Fruit fly (Drosophila melanogaster) whole organism, embryonic: ENCODE data around the gene Nup358.

Experiments used
- B-H2 ChIP-seq: fragments of 200-800 bp; sonication (Bioruptor generic); optimal IDR thresholded peaks from 2 replicates; lab custom pipeline; 2018; ENCODE audit warnings: missing biosample characterization, mild to moderate bottlenecking, missing genetic modification characterization
- CG11723 ChIP-seq: fragments of 200-800 bp; sonication (Bioruptor generic); optimal IDR thresholded peaks from 2 replicates; lab custom pipeline; 2017; ENCODE audit warnings: missing biosample characterization, mild to moderate bottlenecking, missing genetic modification characterization
- CG12155 ChIP-seq: fragments of 200-800 bp; sonication (Bioruptor generic); optimal IDR thresholded peaks from 3 replicates; lab custom pipeline; 2016; ENCODE audit warnings: missing biosample characterization, missing genetic modification characterization
- CG12219 ChIP-seq: fragments of 200-800 bp; sonication (Bioruptor generic); optimal IDR thresholded peaks from 3 replicates; lab custom pipeline; 2018; ENCODE audit warnings: missing biosample characterization, mild to moderate bottlenecking, missing genetic modification characterization
- CG1233 ChIP-seq: fragments of 200-800 bp; sonication (Bioruptor generic); optimal IDR thresholded peaks from 4 replicates; lab custom pipeline; 2018; ENCODE audit warnings: missing biosample characterization, mild to moderate bottlenecking, missing genetic modification characterization
- CG13296 ChIP-seq: fragments of 200-800 bp; sonication (Bioruptor generic); optimal IDR thresholded peaks from 3 replicates; lab custom pipeline; 2018; ENCODE audit warnings: missing biosample characterization, mild to moderate bottlenecking, missing genetic modification characterization
- CG14441 ChIP-seq: fragments of 200-800 bp; sonication (Bioruptor generic); IDR thresholded peaks from 2 replicates; pipeline ENCODE4 v1.3.6; 2022; ENCODE audit warnings: missing biosample characterization, missing genetic modification characterization
- CG1603 ChIP-seq: fragments of 200-800 bp; sonication (Bioruptor generic); optimal IDR thresholded peaks from 2 replicates; lab custom pipeline; 2019; ENCODE audit warnings: missing biosample characterization, mild to moderate bottlenecking, missing genetic modification characterization, moderate library complexity
- CG16813 ChIP-seq: fragments of 200-800 bp; sonication (Bioruptor generic); IDR thresholded peaks from 3 replicates; pipeline ENCODE4 v1.3.6; 2022; ENCODE audit warnings: missing biosample characterization, missing genetic modification characterization; ENCODE audit not compliant: partially characterized antibody
- CG16863 ChIP-seq: fragments of 200-800 bp; sonication (Bioruptor generic); optimal IDR thresholded peaks from 3 replicates; lab custom pipeline; 2016; ENCODE audit warnings: missing biosample characterization, missing genetic modification characterization
- CG17361 ChIP-seq: fragments of 200-800 bp; sonication (Bioruptor generic); IDR thresholded peaks from 3 replicates; pipeline ENCODE4 v1.3.6; 2022; ENCODE audit warnings: missing biosample characterization, missing genetic modification characterization
- CG18476 ChIP-seq: fragments of 200-800 bp; sonication (Bioruptor generic); optimal IDR thresholded peaks from 2 replicates; lab custom pipeline; 2016; ENCODE audit warnings: missing biosample characterization, mild to moderate bottlenecking, missing genetic modification characterization
- CG18764 ChIP-seq: fragments of 200-800 bp; sonication (Bioruptor generic); optimal IDR thresholded peaks from 3 replicates; lab custom pipeline; 2016; ENCODE audit warnings: missing biosample characterization, missing genetic modification characterization
- CG2116 ChIP-seq: fragments of 200-800 bp; sonication (Bioruptor generic); optimal IDR thresholded peaks from 3 replicates; lab custom pipeline; 2018; ENCODE audit warnings: missing biosample characterization, mild to moderate bottlenecking, missing genetic modification characterization
- CG2129 ChIP-seq: fragments of 200-800 bp; sonication (Bioruptor generic); IDR thresholded peaks from 2 replicates; pipeline ENCODE4 v1.3.6; 2022; ENCODE audit warnings: missing biosample characterization, missing genetic modification characterization; ENCODE audit not compliant: partially characterized antibody
- CG2875 ChIP-seq: fragments of 200-800 bp; sonication (Bioruptor generic); optimal IDR thresholded peaks from 2 replicates; lab custom pipeline; 2017; ENCODE audit warnings: missing biosample characterization, mild to moderate bottlenecking, missing genetic modification characterization, missing genetic modification reagents
- CG32767 ChIP-seq: fragments of 200-800 bp; sonication (Bioruptor generic); IDR thresholded peaks from 2 replicates; pipeline ENCODE4 v1.3.6; 2022; ENCODE audit warnings: missing biosample characterization, missing genetic modification characterization
- CG3281 ChIP-seq: fragments of 200-800 bp; sonication (Bioruptor generic); optimal IDR thresholded peaks from 3 replicates; lab custom pipeline; 2017; ENCODE audit warnings: missing biosample characterization, mild to moderate bottlenecking, missing genetic modification characterization
- CG4424 ChIP-seq: fragments of 200-800 bp; sonication (Bioruptor generic); optimal IDR thresholded peaks from 3 replicates; lab custom pipeline; 2016; ENCODE audit warnings: missing biosample characterization, missing genetic modification characterization
- CG4707 ChIP-seq: fragments of 200-800 bp; sonication (Bioruptor generic); optimal IDR thresholded peaks from 2 replicates; lab custom pipeline; 2018; ENCODE audit warnings: missing biosample characterization, mild to moderate bottlenecking, missing genetic modification characterization, moderate library complexity
- CG6765 ChIP-seq: fragments of 200-800 bp; sonication (Bioruptor generic); optimal IDR thresholded peaks from 3 replicates; lab custom pipeline; 2017; ENCODE audit warnings: missing biosample characterization, mild to moderate bottlenecking, missing genetic modification characterization
- CG8765 ChIP-seq: fragments of 200-800 bp; sonication (Bioruptor generic); IDR thresholded peaks from 2 replicates; pipeline ENCODE4 v1.3.6; 2022; ENCODE audit warnings: missing biosample characterization, missing genetic modification characterization
- CG9609 ChIP-seq: fragments of 200-800 bp; sonication (Bioruptor generic); optimal IDR thresholded peaks from 3 replicates; lab custom pipeline; 2016; ENCODE audit warnings: missing biosample characterization, missing genetic modification characterization
- CG9932 ChIP-seq: fragments of 200-800 bp; sonication (Bioruptor generic); IDR thresholded peaks from 2 replicates; pipeline ENCODE4 v1.3.6; 2022; ENCODE audit warnings: missing biosample characterization, missing genetic modification characterization
- Camta ChIP-seq: fragments of 200-800 bp; sonication (Bioruptor generic); optimal IDR thresholded peaks from 2 replicates; lab custom pipeline; 2016; ENCODE audit warnings: missing biosample characterization, missing genetic modification characterization
- D19A ChIP-seq: fragments of 200-800 bp; optimal IDR thresholded peaks from 3 replicates; lab custom pipeline; 2019; ENCODE audit warnings: missing biosample characterization, mild to moderate bottlenecking, missing genetic modification characterization, moderate library complexity
- Hr39 ChIP-seq: fragments of >200 bp; optimal IDR thresholded peaks from 2 replicates; lab custom pipeline; 2017
- Hsf ChIP-seq: fragments of 200-800 bp; sonication (Bioruptor generic); optimal IDR thresholded peaks from 3 replicates; lab custom pipeline; 2016; ENCODE audit warnings: missing biosample characterization, missing genetic modification characterization
- Mrtf ChIP-seq: fragments of 200-800 bp; sonication (Bioruptor generic); IDR thresholded peaks from 3 replicates; pipeline ENCODE4 v1.3.6; 2022; ENCODE audit warnings: missing biosample characterization, missing genetic modification characterization
- Ptx1 ChIP-seq: fragments of 200-800 bp; sonication (Bioruptor generic); IDR thresholded peaks from 2 replicates; pipeline ENCODE4 v1.3.6; 2022; ENCODE audit warnings: missing biosample characterization, missing genetic modification characterization
- Stat92E ChIP-seq, 3 experiments: fragments of >200 bp in 2 of 3; fragments of 200-800 bp in 1 of 3; sonication (Bioruptor generic) in 1 of 3; optimal IDR thresholded peaks; 2 replicates each; lab custom pipeline; 2017 to 2019; ENCODE audit warnings: missing biosample characterization in 3 of 3, missing genetic modification characterization in 3 of 3, mild to moderate bottlenecking in 1 of 3, moderate library complexity in 1 of 3
- Usf ChIP-seq: fragments of 200-800 bp; sonication (Bioruptor generic); optimal IDR thresholded peaks from 2 replicates; lab custom pipeline; 2017; ENCODE audit warnings: missing genotype, missing biosample characterization, missing genetic modification characterization
- Vsx1 ChIP-seq: fragments of 200-800 bp; sonication (Bioruptor generic); optimal IDR thresholded peaks from 2 replicates; lab custom pipeline; 2017; ENCODE audit warnings: missing biosample characterization, mild to moderate bottlenecking, missing genetic modification characterization, missing genetic modification reagents
- YL-1 ChIP-seq: fragments of 200-800 bp; sonication (Bioruptor generic); optimal IDR thresholded peaks from 3 replicates; lab custom pipeline; 2017; ENCODE audit warnings: missing biosample characterization, mild to moderate bottlenecking, missing genetic modification characterization
- cato ChIP-seq: fragments of 200-800 bp; sonication (Bioruptor generic); optimal IDR thresholded peaks from 2 replicates; lab custom pipeline; 2016; ENCODE audit warnings: missing biosample characterization, missing genetic modification characterization, borderline replicate concordance
- croc ChIP-seq: fragments of 200-800 bp; sonication (Bioruptor generic); conservative IDR thresholded peaks from 3 replicates; pipeline ENCODE4 v1.3.6; 2022; ENCODE audit warnings: missing biosample characterization, missing genetic modification characterization
- da ChIP-seq: fragments of 200-800 bp; sonication (Bioruptor generic); optimal IDR thresholded peaks from 2 replicates; lab custom pipeline; 2016; ENCODE audit warnings: missing biosample characterization, missing genetic modification characterization
- dimm ChIP-seq: fragments of 200-800 bp; sonication (Bioruptor generic); IDR thresholded peaks from 2 replicates; pipeline ENCODE4 v1.3.6; 2022; ENCODE audit warnings: missing biosample characterization, missing genetic modification characterization
- dpn ChIP-seq, 2 experiments: fragments of 200-800 bp; sonication (Bioruptor generic); optimal IDR thresholded peaks; 3 replicates each; lab custom pipeline; 2016; ENCODE audit warnings: missing biosample characterization in 2 of 2, missing genetic modification characterization in 2 of 2
- esg ChIP-seq: fragments of 200-800 bp; sonication (Bioruptor generic); conservative IDR thresholded peaks from 2 replicates; pipeline ENCODE4 v1.3.6; 2022; ENCODE audit warnings: missing biosample characterization, missing genetic modification characterization
- eve ChIP-seq, 2 experiments: fragments of >200 bp; optimal IDR thresholded peaks; 2 replicates each; lab custom pipeline; 2017; ENCODE audit warnings: missing biosample characterization in 2 of 2, missing genetic modification characterization in 2 of 2
- fu2 ChIP-seq: fragments of 200-800 bp; sonication (Bioruptor generic); optimal IDR thresholded peaks from 2 replicates; lab custom pipeline; 2016; ENCODE audit warnings: missing biosample characterization, missing genetic modification characterization
- gsb ChIP-seq: fragments of 200-800 bp; sonication (Bioruptor generic); IDR thresholded peaks from 2 replicates; pipeline ENCODE4 v1.3.6; 2022; ENCODE audit warnings: missing biosample characterization, missing genetic modification characterization
- hb ChIP-seq: fragments of 200-800 bp; sonication (Bioruptor generic); IDR thresholded peaks from 3 replicates; pipeline ENCODE4 v1.3.6; 2022; ENCODE audit warnings: missing biosample characterization, missing genetic modification characterization; ENCODE audit not compliant: partially characterized antibody
- lab ChIP-seq: fragments of 200-800 bp; sonication (Bioruptor generic); optimal IDR thresholded peaks from 3 replicates; lab custom pipeline; 2017; ENCODE audit warnings: missing biosample characterization, missing genetic modification characterization, mild to moderate bottlenecking, moderate library complexity, missing genetic modification reagents
- oc ChIP-seq: fragments of 200-800 bp; sonication (Bioruptor generic); optimal IDR thresholded peaks from 2 replicates; lab custom pipeline; 2018; ENCODE audit warnings: missing biosample characterization, mild to moderate bottlenecking, missing genetic modification characterization, moderate library complexity
- row ChIP-seq: fragments of 200-800 bp; sonication (Bioruptor generic); IDR thresholded peaks from 3 replicates; pipeline ENCODE4 v1.3.6; 2022; ENCODE audit warnings: missing biosample characterization, missing genetic modification characterization
- stwl ChIP-seq: fragments of 200-800 bp; sonication (Bioruptor generic); optimal IDR thresholded peaks from 3 replicates; lab custom pipeline; 2018; ENCODE audit warnings: missing biosample characterization, mild to moderate bottlenecking, missing genetic modification characterization, moderate library complexity
- tgo ChIP-seq: fragments of 200-800 bp; sonication (Bioruptor generic); IDR thresholded peaks from 3 replicates; pipeline ENCODE4 v1.3.6; 2022; ENCODE audit warnings: missing biosample characterization, missing genetic modification characterization
- unc-4 ChIP-seq: fragments of 200-800 bp; sonication (Bioruptor generic); IDR thresholded peaks from 2 replicates; pipeline ENCODE4 v1.3.6; 2022; ENCODE audit warnings: missing biosample characterization, missing genetic modification characterization; ENCODE audit not compliant: partially characterized antibody

Nup358 gene

DNA sequence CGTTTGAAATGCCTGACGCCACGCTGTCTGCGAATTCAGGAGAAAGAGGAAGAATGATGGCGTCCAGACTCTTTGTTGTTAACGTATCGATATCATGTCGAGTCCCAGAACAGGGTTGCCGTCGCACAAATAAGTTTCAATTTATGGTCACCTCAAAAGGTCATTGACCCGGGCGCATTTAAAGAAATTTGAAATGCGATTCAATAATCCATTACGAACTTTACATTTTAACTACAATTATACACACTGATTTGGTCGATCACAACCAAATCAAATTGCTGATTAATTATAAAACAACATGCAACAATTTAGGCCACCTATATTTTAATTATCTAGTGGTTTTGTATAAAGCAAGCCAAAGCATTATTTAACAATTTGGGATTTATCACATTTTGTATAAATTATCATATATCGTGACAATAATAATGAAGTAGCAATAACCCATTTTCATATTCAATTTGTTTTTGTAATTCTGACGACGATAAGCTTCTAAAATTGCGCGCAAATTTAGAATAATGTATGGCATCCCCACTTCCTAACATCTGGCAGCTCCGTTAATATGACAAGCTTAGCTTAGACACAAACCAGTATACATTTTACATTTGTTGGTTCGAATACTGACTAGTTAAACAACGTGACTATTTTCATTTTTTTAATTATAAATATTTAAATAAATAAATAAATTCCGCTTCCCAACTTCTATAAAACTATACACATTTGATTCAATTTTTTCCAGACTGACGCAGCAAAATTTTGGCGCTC lies 3.9 kb upstream of the Nup358 start, which contains the start of gene bam (continued):
- no peak for TF ChIP-seq CG2129 (GFP tag; lab: Robert Waterston, UW)
- TF ChIP-seq eve (GFP tag; optimal IDR thresholded peaks at IDR 0.05; lab: Kevin White, UChicago), result no peak
- TF ChIP-seq CG12219, result no peak
- no peak for TF ChIP-seq CG16813 (GFP tag; lab: Robert Waterston, UW)
- no peak for TF ChIP-seq CG16863 (GFP tag; lab: Kevin White, UChicago)
- no peak for TF ChIP-seq Stat92E (GFP tag; optimal IDR thresholded peaks at IDR 0.05; lab: Kevin White, UChicago)
- no peak for TF ChIP-seq hb
- TF ChIP-seq lab (GFP tag; lab: Kevin White, UChicago), result no peak
- TF ChIP-seq cato (GFP tag; lab: Kevin White, UChicago), result no peak
- TF ChIP-seq row (GFP tag; lab: Robert Waterston, UW), result no peak
- peak; percentile 18 for TF ChIP-seq YL-1 (GFP tag; lab: Kevin White, UChicago)
- TF ChIP-seq Camta, result no peak
- TF ChIP-seq CG14441 (GFP tag; lab: Robert Waterston, UW), result no peak
- no peak for TF ChIP-seq CG11723
- no peak for TF ChIP-seq Vsx1 (GFP tag; lab: Kevin White, UChicago)
- no peak for TF ChIP-seq Mrtf
- TF ChIP-seq CG2116 (GFP tag; lab: Kevin White, UChicago), result peak; percentile 36
- peak; percentile 57 for TF ChIP-seq CG1603 (tag; lab: Kevin White, UChicago)
- TF ChIP-seq unc-4, result 0 out of 2 replicates have a peak, but pooled peaks have one; percentile 20
- no peak for TF ChIP-seq CG6765
- TF ChIP-seq CG32767, result no peak
- TF ChIP-seq esg (GFP tag; lab: Robert Waterston, UW), result no peak
- no peak for TF ChIP-seq tgo (GFP tag; lab: Robert Waterston, UW)
- TF ChIP-seq croc, result no peak
- no peak for TF ChIP-seq fu2 (GFP tag; lab: Kevin White, UChicago)
- no peak for TF ChIP-seq Ptx1 (GFP tag; lab: Robert Waterston, UW)
- no peak for TF ChIP-seq CG3281 (GFP tag; lab: Kevin White, UChicago)
- no peak for TF ChIP-seq gsb
- no peak for TF ChIP-seq CG8765 (GFP tag; lab: Robert Waterston, UW)
- no peak for TF ChIP-seq CG12155 (GFP tag; lab: Kevin White, UChicago)
- no peak for TF ChIP-seq CG4707 (GFP tag; lab: Kevin White, UChicago)
- no peak for TF ChIP-seq CG18764
- TF ChIP-seq CG13296, result no peak
- TF ChIP-seq CG2875, result no peak
- TF ChIP-seq dpn (GFP tag; optimal IDR thresholded peaks at IDR 0.05; lab: Kevin White, UChicago), result peak in 1 of 2 experiments; percentile 24
- TF ChIP-seq B-H2, result peak; percentile 58
- TF ChIP-seq D19A, result no peak
- no peak for TF ChIP-seq CG1233 (GFP tag; lab: Kevin White, UChicago)
- TF ChIP-seq Hsf, result no peak
- TF ChIP-seq oc (tag; lab: Kevin White, UChicago), result no peak
- TF ChIP-seq CG9932 (GFP tag; lab: Robert Waterston, UW), result no peak
- TF ChIP-seq CG18476 (GFP tag; lab: Kevin White, UChicago), result no peak
- TF ChIP-seq dimm, result no peak
- TF ChIP-seq Usf (GFP tag; lab: Kevin White, UChicago), result no peak
- TF ChIP-seq CG4424 (GFP tag; lab: Kevin White, UChicago), result no peak
- 0 out of 3 replicates have a peak, but pooled peaks have one; percentile 24 for TF ChIP-seq CG17361 (GFP tag; lab: Robert Waterston, UW)
- TF ChIP-seq Hr39, result no peak
- no peak for TF ChIP-seq CG9609
- TF ChIP-seq da (GFP tag; lab: Kevin White, UChicago), result no peak
- TF ChIP-seq stwl, result peak; percentile 83
